Worm (Caenorhabditis elegans): ENCODE results near the gene T24C4.3.

Gene T24C4.3

ce11 chrIII:845485-845884 is 26.8 kb downstream of the T24C4.3 start, which contains the start of gene K02F3.2 (continued):
- no peak for TF ChIP-seq attf-4 (tag; optimal IDR thresholded peaks at IDR 0.05)

ce11 chrIII:844577-844976 is 27.7 kb downstream of the T24C4.3 start:
- TF ChIP-seq unc-62 (GFP tag; optimal IDR thresholded peaks at IDR 0.05 in 1 of 2) = peak in 1 of 2 experiments; percentile 43
- no peak for TF ChIP-seq unc-62 (tag; optimal IDR thresholded peaks at IDR 0.05)
- TF ChIP-seq daf-16 (GFP tag; optimal IDR thresholded peaks at IDR 0.05) = no peak
- TF ChIP-seq daf-16 (tag; optimal IDR thresholded peaks at IDR 0.05) = peak; percentile 17
- no peak for TF ChIP-seq hif-1 (tag; optimal IDR thresholded peaks at IDR 0.05)

- TF ChIP-seq mdl-1 (tag; optimal IDR thresholded peaks at IDR 0.05) (peak in 1 of 2 experiments; percentile 56), hmg-1.1 (GFP tag; IDR thresholded peaks at IDR 0.05) (peak; percentile 54), dpl-1 (GFP tag; optimal IDR thresholded peaks at IDR 0.05) (peak; percentile 15), unc-62 (GFP tag; optimal IDR thresholded peaks at IDR 0.05 in 1 of 2) (peak in 1 of 2 experiments; percentile 14), unc-62 (tag; optimal IDR thresholded peaks at IDR 0.05) (no peak), nhr-28 (tag; optimal IDR thresholded peaks at IDR 0.05) (peak; percentile 55), lin-38 (GFP tag; IDR thresholded peaks at IDR 0.05) (peak; percentile 28; the same call in 1 of the 2 replicates), ceh-20 (GFP tag; IDR thresholded peaks at IDR 0.05) (0 out of 2 replicates have a peak, but pooled peaks have one; percentile 35), lsy-2 (tag; optimal IDR thresholded peaks at IDR 0.05) (peak in 1 of 2 experiments; percentile 28), daf-12 (tag; optimal IDR thresholded peaks at IDR 0.05) (no peak), zfp-2 (tag; optimal IDR thresholded peaks at IDR 0.05) (no peak), madf-9 (GFP tag; conservative IDR thresholded peaks at IDR 0.05) (peak; percentile 42; the same call in 1 of the 2 replicates), Y5F2A.4 (GFP tag; optimal IDR thresholded peaks at IDR 0.05) (no peak), ceh-28 (tag; optimal IDR thresholded peaks at IDR 0.05) (no peak), nhr-48 (tag; optimal IDR thresholded peaks at IDR 0.05) (peak; percentile 18), daf-16 (GFP tag; optimal IDR thresholded peaks at IDR 0.05) (no peak), daf-16 (tag; optimal IDR thresholded peaks at IDR 0.05) (peak; percentile 68), nhr-11 (tag; optimal IDR thresholded peaks at IDR 0.05) (peak; percentile 18), aha-1 (tag) (peak; percentile 40), ztf-7 (tag; optimal IDR thresholded peaks at IDR 0.05) (no peak), dmd-6 (GFP tag; IDR thresholded peaks at IDR 0.05) (peak; percentile 53), hlh-11 (tag; optimal IDR thresholded peaks at IDR 0.05) (peak; percentile 65), hlh-30 (tag; optimal IDR thresholded peaks at IDR 0.05; ENCODE audit: insufficient read depth) (peak; percentile 77), mep-1 (tag; optimal IDR thresholded peaks at IDR 0.05) (peak; percentile 57), mes-2 (tag; optimal IDR thresholded peaks at IDR 0.05; ENCODE audit: poor library complexity, severe bottlenecking) (peak; percentile 27), mxl-2 (GFP tag; conservative IDR thresholded peaks at IDR 0.05) (peak; percentile 44; the same call in 1 of the 2 replicates), mxl-3 (GFP tag; optimal IDR thresholded peaks at IDR 0.05) (peak; percentile 96), dmd-8 (GFP tag; IDR thresholded peaks at IDR 0.05) (no peak), vab-7 (GFP tag; IDR thresholded peaks at IDR 0.05) (no peak)
Observed at ce11 chrIII:843999-844398, 28.3 kb downstream of the T24C4.3 start.

ce11 chrIII:842630-843029 is 29.6 kb downstream of the T24C4.3 start, which contains the start of gene far-8:
TSS of gene far-8 (plus strand) at chrIII:842930.
- no peak for TF ChIP-seq spr-1 (tag; optimal IDR thresholded peaks at IDR 0.05)
- TF ChIP-seq R02D3.7 (tag; optimal IDR thresholded peaks at IDR 0.05) = no peak
- TF ChIP-seq attf-4 (tag; optimal IDR thresholded peaks at IDR 0.05) = no peak
- TF ChIP-seq hlh-11 (tag; optimal IDR thresholded peaks at IDR 0.05) = no peak
- no peak for TF ChIP-seq F49E8.2 (tag; optimal IDR thresholded peaks at IDR 0.05; ENCODE audit: borderline replicate concordance)
- TF ChIP-seq lin-13 (GFP tag; optimal IDR thresholded peaks at IDR 0.05) = no peak
- TF ChIP-seq jun-1 (tag; optimal IDR thresholded peaks at IDR 0.05) = no peak
- no peak for TF ChIP-seq nhr-25 (tag; optimal IDR thresholded peaks at IDR 0.05; ENCODE audit: borderline replicate concordance, insufficient read depth)
- TF ChIP-seq ztf-7 (tag; optimal IDR thresholded peaks at IDR 0.05) = no peak
- no peak for TF ChIP-seq mdt-29 (GFP tag; IDR thresholded peaks at IDR 0.05)
- no peak for TF ChIP-seq hlh-30 (tag; optimal IDR thresholded peaks at IDR 0.05; ENCODE audit: insufficient read depth)
- no peak for TF ChIP-seq nhr-11 (tag; optimal IDR thresholded peaks at IDR 0.05)
- TF ChIP-seq skn-1 (tag; optimal IDR thresholded peaks at IDR 0.05) = no peak
- TF ChIP-seq zip-2 (tag; optimal IDR thresholded peaks at IDR 0.05) = no peak
- TF ChIP-seq pha-4 (GFP tag; IDR thresholded peaks at IDR 0.05) = no peak
- no peak for TF ChIP-seq pha-4 (tag; optimal IDR thresholded peaks at IDR 0.05)
- TF ChIP-seq fos-1 (tag; optimal IDR thresholded peaks at IDR 0.05) = no peak
